Fruit fly (Drosophila melanogaster) whole organism, pupa: ENCODE data around the gene Acp36DE.

ENCODE experiments used
- CG12605 ChIP-seq: fragments of 200-800 bp; sonication (Bioruptor generic); IDR thresholded peaks from 2 replicates; pipeline ENCODE4 v1.3.6; 2022; ENCODE audit warnings: missing biosample characterization, missing genetic modification characterization
- CG13204 ChIP-seq: fragments of 200-800 bp; sonication (Bioruptor generic); optimal IDR thresholded peaks from 2 replicates; lab custom pipeline; 2018; ENCODE audit warnings: missing biosample characterization, mild to moderate bottlenecking, missing genetic modification characterization, moderate library complexity
- CG15710 ChIP-seq: fragments of 200-800 bp; sonication (Bioruptor generic); optimal IDR thresholded peaks from 2 replicates; lab custom pipeline; 2018; ENCODE audit warnings: missing biosample characterization, mild to moderate bottlenecking, missing genetic modification characterization, moderate library complexity
- CG17806 ChIP-seq: fragments of 200-800 bp; sonication (Bioruptor generic); optimal IDR thresholded peaks from 2 replicates; lab custom pipeline; 2018; ENCODE audit warnings: missing biosample characterization, mild to moderate bottlenecking, missing genetic modification characterization, moderate library complexity
- CG32121 ChIP-seq: fragments of 200-800 bp; sonication (Bioruptor generic); IDR thresholded peaks from 2 replicates; pipeline ENCODE4 v1.3.6; 2022; ENCODE audit warnings: missing biosample characterization, missing genetic modification characterization
- CG34367 ChIP-seq: fragments of 200-800 bp; sonication (Bioruptor generic); optimal IDR thresholded peaks from 2 replicates; lab custom pipeline; 2018; ENCODE audit warnings: missing biosample characterization, mild to moderate bottlenecking, missing genetic modification characterization
- CG8301 ChIP-seq: fragments of 200-800 bp; sonication (Bioruptor generic); optimal IDR thresholded peaks from 2 replicates; lab custom pipeline; 2018; ENCODE audit warnings: missing biosample characterization, mild to moderate bottlenecking, missing genetic modification characterization
- EcR ChIP-seq: fragments of 200-800 bp; sonication (Bioruptor generic); optimal IDR thresholded peaks from 3 replicates; lab custom pipeline; 2019; ENCODE audit warnings: missing biosample characterization, missing genetic modification characterization, mild to moderate bottlenecking, moderate library complexity, missing genetic modification reagents
- Ets98B ChIP-seq: fragments of 200-800 bp; sonication (Bioruptor generic); IDR thresholded peaks from 2 replicates; pipeline ENCODE4 v1.3.6; 2022; ENCODE audit warnings: missing biosample characterization, missing genetic modification characterization
- Pif1B ChIP-seq: fragments of 200-800 bp; sonication (Bioruptor generic); optimal IDR thresholded peaks from 3 replicates; lab custom pipeline; 2016; ENCODE audit warnings: missing biosample characterization, missing genetic modification characterization
- Snoo ChIP-seq: fragments of 200-800 bp; sonication (Bioruptor generic); optimal IDR thresholded peaks from 3 replicates; lab custom pipeline; 2017; ENCODE audit warnings: missing biosample characterization, mild to moderate bottlenecking, missing genetic modification characterization, inconsistent platforms
- fd96Ca ChIP-seq: fragments of 200-800 bp; sonication (Bioruptor generic); IDR thresholded peaks from 3 replicates; pipeline ENCODE4 v1.3.6; 2022; ENCODE audit warnings: missing biosample characterization, missing genetic modification characterization
- gl ChIP-seq: fragments of 200-800 bp; sonication (Bioruptor generic); optimal IDR thresholded peaks from 2 replicates; lab custom pipeline; 2018; ENCODE audit warnings: missing biosample characterization, mild to moderate bottlenecking, missing genetic modification characterization

DNA sequence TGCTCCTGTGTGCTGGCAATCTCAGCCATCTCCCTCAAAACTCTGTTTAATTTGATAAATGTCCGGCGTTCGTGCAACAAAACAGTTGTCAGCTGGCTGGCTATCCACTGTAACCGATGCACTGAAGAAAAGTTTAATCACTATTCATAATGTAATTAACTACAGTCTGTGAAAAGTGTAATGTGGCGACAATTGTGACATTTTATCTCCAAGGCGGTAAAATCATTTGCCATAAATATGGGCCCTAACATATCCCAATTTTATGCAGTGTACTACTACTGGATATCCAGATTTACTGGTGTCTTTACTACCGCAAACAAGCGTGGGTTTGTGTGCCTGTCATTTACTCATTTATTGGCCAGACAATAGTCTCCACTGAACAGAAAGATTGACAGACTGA lies 30.1 kb downstream of the Acp36DE start:
- TF ChIP-seq CG8301 (tag; lab: Kevin White, UChicago) = peak; percentile 77
- peak; percentile 24 for TF ChIP-seq Pif1B (GFP tag; lab: Kevin White, UChicago)
- TF ChIP-seq gl (tag; lab: Kevin White, UChicago) = no peak
- peak; percentile 44 for TF ChIP-seq CG15710 (tag; lab: Kevin White, UChicago)
- TF ChIP-seq Ets98B = peak; percentile 71
- peak; percentile 21 for TF ChIP-seq CG34367 (tag; lab: Kevin White, UChicago)
- TF ChIP-seq Snoo (tag; lab: Kevin White, UChicago) = peak; percentile 29
- TF ChIP-seq CG32121 (GFP tag; lab: Robert Waterston, UW) = peak; percentile 71
- TF ChIP-seq CG12605 (GFP tag; lab: Robert Waterston, UW) = peak; percentile 35; the same call in 1 of the 2 replicates
- TF ChIP-seq CG13204 = no peak
- no peak for TF ChIP-seq EcR (GFP tag; lab: Kevin White, UChicago)
- peak; percentile 60 for TF ChIP-seq CG17806 (tag; lab: Kevin White, UChicago)
- peak; percentile 88 for TF ChIP-seq fd96Ca (GFP tag; lab: Robert Waterston, UW)
